Fruit fly (Drosophila melanogaster) whole organism: ENCODE results near the gene CG14285.

Experiments
- CG8478 ChIP-seq: fragments of >200 bp; optimal IDR thresholded peaks from 2 replicates; lab custom pipeline; 2018; ENCODE audit warnings: inconsistent platforms
- Dll ChIP-seq: fragments of >200 bp; optimal IDR thresholded peaks from 2 replicates; lab custom pipeline; 2017
- EcR ChIP-seq, 2 experiments: fragments of >200 bp; optimal IDR thresholded peaks; 2 replicates each; lab custom pipeline; 2017; ENCODE audit warnings: missing biosample characterization in 2 of 2, missing genetic modification characterization in 2 of 2, missing genetic modification reagents in 2 of 2
- pan ChIP-seq: fragments of >200 bp; optimal IDR thresholded peaks from 2 replicates; lab custom pipeline; 2017
- psq ChIP-seq: fragments of >200 bp; optimal IDR thresholded peaks from 2 replicates; lab custom pipeline; 2017
- usp ChIP-seq: fragments of >200 bp; optimal IDR thresholded peaks from 2 replicates; lab custom pipeline; 2017; ENCODE audit warnings: missing biosample characterization, missing genetic modification characterization, mixed read lengths

Gene CG14285

dm6 chr3R:19014742-19015422 is 10.0 kb upstream of the CG14285 start:
- TF ChIP-seq pan (no peak), CG8478 (no peak), psq (lab: Kevin White, UChicago) (no peak), EcR (GFP tag; optimal IDR thresholded peaks at IDR 0.05; lab: Kevin White, UChicago) (no peak), usp (GFP tag; lab: Kevin White, UChicago) (no peak), Dll (lab: Kevin White, UChicago) (no peak)

- TF ChIP-seq pan, result no peak
- TF ChIP-seq CG8478, result no peak
- no peak for TF ChIP-seq EcR (GFP tag; optimal IDR thresholded peaks at IDR 0.05; lab: Kevin White, UChicago)
Measured at dm6 chr3R:19015423-19015810, 9.5 kb upstream of the CG14285 start.

dm6 chr3R:19017318-19018043 is 7.4 kb upstream of the CG14285 start:
- TF ChIP-seq usp (GFP tag; lab: Kevin White, UChicago), result no peak
- no peak for TF ChIP-seq EcR (GFP tag; optimal IDR thresholded peaks at IDR 0.05; lab: Kevin White, UChicago)
- TF ChIP-seq psq (lab: Kevin White, UChicago), result no peak
- no peak for TF ChIP-seq pan
- TF ChIP-seq CG8478, result no peak
- no peak for TF ChIP-seq Dll (lab: Kevin White, UChicago)

- no peak for TF ChIP-seq usp (GFP tag; lab: Kevin White, UChicago)
- no peak for TF ChIP-seq EcR (GFP tag; optimal IDR thresholded peaks at IDR 0.05; lab: Kevin White, UChicago)
- TF ChIP-seq CG8478, result no peak
- no peak for TF ChIP-seq pan
- no peak for TF ChIP-seq Dll (lab: Kevin White, UChicago)
- TF ChIP-seq psq (lab: Kevin White, UChicago), result no peak
Measured at dm6 chr3R:19023862-19024261, 1.0 kb upstream of the CG14285 start, which contains the start of the genes CG6005 and CG14286. Gene CG6005, minus strand, starts transcription at chr3R:19024030. Gene CG14286, plus strand, starts transcription at chr3R:19024092.

DNA sequence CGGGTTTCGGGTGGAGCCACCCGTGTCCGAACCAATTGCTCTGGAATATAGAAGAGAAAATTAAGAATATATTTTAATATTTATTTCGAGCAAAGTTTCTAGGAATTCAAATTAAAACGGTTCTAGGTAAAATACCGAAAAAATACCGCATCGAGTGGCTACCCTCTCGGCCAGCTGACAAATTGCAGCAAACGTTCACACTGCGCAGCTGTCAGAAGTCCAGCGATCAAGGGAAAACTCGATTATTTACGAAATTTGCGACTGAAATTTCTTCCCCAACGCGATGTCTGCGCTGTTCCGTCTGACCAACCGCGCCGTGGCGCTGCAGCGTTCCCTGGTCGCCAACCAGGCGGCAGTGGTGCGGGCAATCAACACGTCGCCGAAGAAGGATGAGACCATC is 2.3 kb downstream of the CG14285 start, which contains the start of gene NP15.6:
NP15.6 (plus strand) TSS at position 204 of the 400 bp plus-strand sequence.
- TF ChIP-seq pan (no peak), usp (GFP tag; lab: Kevin White, UChicago) (no peak), Dll (lab: Kevin White, UChicago) (no peak), CG8478 (no peak), psq (lab: Kevin White, UChicago) (no peak), EcR (GFP tag; optimal IDR thresholded peaks at IDR 0.05; lab: Kevin White, UChicago) (no peak)

DNA sequence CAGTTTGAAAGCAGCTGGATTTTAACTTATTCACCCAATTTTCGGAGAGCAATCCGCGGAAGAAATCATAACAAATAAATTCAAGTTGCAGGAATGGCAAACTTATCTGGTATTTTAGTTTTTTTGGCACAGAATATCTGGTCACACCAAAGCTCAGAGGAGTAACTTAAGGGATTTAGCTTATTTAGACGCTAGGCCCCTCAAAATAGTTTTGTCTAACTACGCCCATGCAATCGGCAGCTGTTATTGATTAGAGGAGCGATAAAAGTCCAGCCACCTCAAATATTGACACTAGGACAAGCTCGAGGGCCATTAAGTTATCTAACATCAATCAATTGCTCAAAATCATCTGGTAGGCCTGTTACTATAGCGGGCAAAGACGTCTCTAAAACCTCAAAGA is 3.9 kb downstream of the CG14285 start, which contains the start of the genes GatA and P5cr:
GatA (minus strand) TSS at position 100 of the 400 bp plus-strand sequence.
P5cr (plus strand) TSS at position 174 of the 400 bp plus-strand sequence.
- TF ChIP-seq Dll (lab: Kevin White, UChicago), result no peak

- no peak for TF ChIP-seq psq (lab: Kevin White, UChicago)
- TF ChIP-seq usp (GFP tag; lab: Kevin White, UChicago), result no peak
- no peak for TF ChIP-seq EcR (GFP tag; optimal IDR thresholded peaks at IDR 0.05; lab: Kevin White, UChicago)
- no peak for TF ChIP-seq pan
- no peak for TF ChIP-seq Dll (lab: Kevin White, UChicago)
Measured at dm6 chr3R:19031210-19031609, 6.3 kb downstream of the CG14285 start, which contains the start of the genes Prp18 and CG6013. Gene Prp18, minus strand, starts transcription at chr3R:19031271. Gene CG6013, plus strand, starts transcription at chr3R:19031503.

DNA sequence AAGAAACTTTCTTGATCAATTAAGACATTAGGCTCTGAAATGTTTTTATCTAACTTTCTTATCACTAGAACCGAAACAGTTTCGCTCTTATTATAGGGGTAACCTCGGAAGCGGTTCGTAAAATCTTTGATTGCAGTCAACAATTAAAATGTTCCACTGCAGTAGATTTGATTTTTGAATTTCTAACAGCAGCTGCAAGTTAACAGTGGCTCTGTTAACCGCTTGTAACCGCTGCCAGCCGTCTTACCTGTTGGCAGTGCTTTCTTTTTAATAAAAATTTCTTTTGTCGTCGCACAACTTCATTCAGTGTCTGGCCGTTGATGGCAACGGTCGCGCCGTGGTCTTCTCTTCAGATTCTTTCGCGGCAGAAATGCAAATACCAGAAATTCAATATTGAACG is 8.3 kb downstream of the CG14285 start, which contains the start of gene CG6026:
CG6026 (plus strand) TSS at position 301 of the 400 bp plus-strand sequence.
- no peak for TF ChIP-seq CG8478
- no peak for TF ChIP-seq usp (GFP tag; lab: Kevin White, UChicago)
- no peak for TF ChIP-seq pan
- TF ChIP-seq EcR (GFP tag; optimal IDR thresholded peaks at IDR 0.05; lab: Kevin White, UChicago), result no peak
- no peak for TF ChIP-seq psq (lab: Kevin White, UChicago)
- TF ChIP-seq Dll (lab: Kevin White, UChicago), result no peak

dm6 chr3R:19036521-19037142 is 11.7 kb downstream of the CG14285 start:
- TF ChIP-seq CG8478 (no peak), Dll (lab: Kevin White, UChicago) (peak; percentile 23)

- TF ChIP-seq Dll (lab: Kevin White, UChicago), result no peak
Measured at dm6 chr3R:19040685-19041084, 15.8 kb downstream of the CG14285 start.

- no peak for TF ChIP-seq EcR (GFP tag; optimal IDR thresholded peaks at IDR 0.05; lab: Kevin White, UChicago)
- TF ChIP-seq CG8478, result no peak
- TF ChIP-seq pan, result no peak
- no peak for TF ChIP-seq Dll (lab: Kevin White, UChicago)
- no peak for TF ChIP-seq usp (GFP tag; lab: Kevin White, UChicago)
- TF ChIP-seq psq (lab: Kevin White, UChicago), result no peak
Measured at dm6 chr3R:19044638-19045037, 19.7 kb downstream of the CG14285 start.

DNA sequence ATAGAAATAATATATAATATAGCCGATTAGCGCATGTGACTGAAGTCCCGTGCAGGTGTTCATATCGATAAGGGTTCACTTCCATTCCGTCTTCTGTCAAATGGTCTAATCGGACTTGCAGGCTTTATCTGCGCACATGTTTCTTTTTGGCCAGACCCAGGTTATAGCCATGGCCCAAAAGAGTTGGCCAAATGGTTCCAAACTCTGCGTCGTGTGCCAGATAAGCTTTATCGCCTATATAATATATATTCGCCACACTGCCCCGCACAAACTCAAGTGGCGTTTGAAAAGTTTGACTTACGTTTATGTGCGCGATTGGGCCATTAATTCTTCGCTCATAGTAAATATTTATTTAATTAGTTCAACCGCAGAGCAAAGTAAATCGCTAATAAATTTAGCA is 26.3 kb downstream of the CG14285 start:
- TF ChIP-seq psq (lab: Kevin White, UChicago) (no peak), usp (GFP tag; lab: Kevin White, UChicago) (no peak), CG8478 (no peak), EcR (GFP tag; optimal IDR thresholded peaks at IDR 0.05; lab: Kevin White, UChicago) (no peak), pan (no peak), Dll (lab: Kevin White, UChicago) (no peak)
